Fruit fly (Drosophila melanogaster) whole organism, embryonic: ENCODE results near the gene Snx21.

Source experiments
- Abd-B ChIP-seq: fragments of 200-800 bp; sonication (Bioruptor generic); optimal IDR thresholded peaks from 2 replicates; lab custom pipeline; 2018; ENCODE audit warnings: missing biosample characterization, mild to moderate bottlenecking, missing genetic modification characterization, moderate library complexity
- B-H2 ChIP-seq: fragments of 200-800 bp; sonication (Bioruptor generic); optimal IDR thresholded peaks from 2 replicates; lab custom pipeline; 2018; ENCODE audit warnings: missing biosample characterization, mild to moderate bottlenecking, missing genetic modification characterization
- CG11085 ChIP-seq: fragments of 200-800 bp; sonication (Bioruptor generic); IDR thresholded peaks from 2 replicates; pipeline ENCODE4 v1.3.6; 2022; ENCODE audit warnings: missing biosample characterization, missing genetic modification characterization
- CG12104 ChIP-seq: fragments of 200-800 bp; sonication (Bioruptor generic); optimal IDR thresholded peaks from 3 replicates; lab custom pipeline; 2016; ENCODE audit warnings: missing biosample characterization, missing genetic modification characterization
- CG12744 ChIP-seq: fragments of 200-800 bp; sonication (Bioruptor generic); optimal IDR thresholded peaks from 2 replicates; lab custom pipeline; 2016; ENCODE audit warnings: missing biosample characterization, missing genetic modification characterization
- CG13296 ChIP-seq: fragments of 200-800 bp; sonication (Bioruptor generic); optimal IDR thresholded peaks from 3 replicates; lab custom pipeline; 2018; ENCODE audit warnings: missing biosample characterization, mild to moderate bottlenecking, missing genetic modification characterization
- CG1647 ChIP-seq: fragments of 200-800 bp; sonication (Bioruptor generic); optimal IDR thresholded peaks from 3 replicates; lab custom pipeline; 2016; ENCODE audit warnings: missing biosample characterization, missing genetic modification characterization
- CG17328 ChIP-seq: fragments of 200-800 bp; sonication (Bioruptor generic); IDR thresholded peaks from 2 replicates; pipeline ENCODE4 v1.3.6; 2022; ENCODE audit warnings: missing biosample characterization, missing genetic modification characterization
- CG18599 ChIP-seq: fragments of 200-800 bp; sonication (Bioruptor generic); optimal IDR thresholded peaks from 3 replicates; lab custom pipeline; 2017; ENCODE audit warnings: missing biosample characterization, missing genetic modification characterization, mild to moderate bottlenecking, moderate library complexity, missing genetic modification reagents
- CG2202 ChIP-seq: fragments of 200-800 bp; sonication (Bioruptor generic); optimal IDR thresholded peaks from 2 replicates; lab custom pipeline; 2018; ENCODE audit warnings: missing biosample characterization, mild to moderate bottlenecking, missing genetic modification characterization
- CG2889 ChIP-seq: fragments of 200-800 bp; sonication (Bioruptor generic); IDR thresholded peaks from 3 replicates; pipeline ENCODE4 v1.3.6; 2022; ENCODE audit warnings: missing biosample characterization, missing genetic modification characterization
- CG3163 ChIP-seq: fragments of 200-800 bp; sonication (Bioruptor generic); optimal IDR thresholded peaks from 3 replicates; lab custom pipeline; 2016; ENCODE audit warnings: missing biosample characterization, missing genetic modification characterization
- CG33213 ChIP-seq: fragments of 200-800 bp; sonication (Bioruptor generic); optimal IDR thresholded peaks from 3 replicates; lab custom pipeline; 2016; ENCODE audit warnings: missing biosample characterization, missing genetic modification characterization
- CG34376 ChIP-seq: fragments of 200-800 bp; sonication (Bioruptor generic); optimal IDR thresholded peaks from 2 replicates; lab custom pipeline; 2018; ENCODE audit warnings: missing biosample characterization, mild to moderate bottlenecking, missing genetic modification characterization
- CG43689 ChIP-seq: fragments of 200-800 bp; sonication (Bioruptor generic); IDR thresholded peaks from 2 replicates; pipeline ENCODE4 v1.3.6; 2022; ENCODE audit warnings: missing biosample characterization, missing genetic modification characterization
- CG4854 ChIP-seq: fragments of 200-800 bp; sonication (Bioruptor generic); optimal IDR thresholded peaks from 2 replicates; lab custom pipeline; 2016; ENCODE audit warnings: missing biosample characterization, missing genetic modification characterization, inconsistent platforms
- CG7357 ChIP-seq: fragments of 200-800 bp; sonication (Bioruptor generic); IDR thresholded peaks from 3 replicates; pipeline ENCODE4 v1.3.6; 2022; ENCODE audit warnings: missing biosample characterization, missing genetic modification characterization
- CG7372 ChIP-seq: fragments of 200-800 bp; sonication (Bioruptor generic); IDR thresholded peaks from 2 replicates; pipeline ENCODE4 v1.3.6; 2022; ENCODE audit warnings: missing biosample characterization, missing genetic modification characterization
- CG9932 ChIP-seq: fragments of 200-800 bp; sonication (Bioruptor generic); IDR thresholded peaks from 2 replicates; pipeline ENCODE4 v1.3.6; 2022; ENCODE audit warnings: missing biosample characterization, missing genetic modification characterization
- Camta ChIP-seq: fragments of 200-800 bp; sonication (Bioruptor generic); optimal IDR thresholded peaks from 2 replicates; lab custom pipeline; 2016; ENCODE audit warnings: missing biosample characterization, missing genetic modification characterization
- ERR ChIP-seq: fragments of 200-800 bp; sonication (Bioruptor generic); optimal IDR thresholded peaks from 2 replicates; lab custom pipeline; 2016; ENCODE audit warnings: missing biosample characterization, missing genetic modification characterization
- Ets65A ChIP-seq: fragments of 200-800 bp; sonication (Bioruptor generic); peaks from one replicate; lab custom pipeline; 2016; ENCODE audit warnings: missing biosample characterization, missing genetic modification characterization
- Fer3 ChIP-seq: fragments of 200-800 bp; sonication (Bioruptor generic); optimal IDR thresholded peaks from 2 replicates; lab custom pipeline; 2018; ENCODE audit warnings: missing biosample characterization, mild to moderate bottlenecking, missing genetic modification characterization, moderate library complexity
- HLH3B ChIP-seq: fragments of 200-800 bp; sonication (Bioruptor generic); IDR thresholded peaks from 2 replicates; pipeline ENCODE4 v1.3.6; 2022; ENCODE audit warnings: missing biosample characterization, missing genetic modification characterization
- Hmr ChIP-seq: fragments of 200-800 bp; sonication (Bioruptor generic); optimal IDR thresholded peaks from 3 replicates; lab custom pipeline; 2017; ENCODE audit warnings: mild to moderate bottlenecking, missing biosample characterization, missing genetic modification reagents, missing genetic modification characterization
- Max ChIP-seq: fragments of 200-800 bp; sonication (Bioruptor generic); optimal IDR thresholded peaks from 2 replicates; lab custom pipeline; 2016; ENCODE audit warnings: missing biosample characterization, mild to moderate bottlenecking, missing genetic modification characterization
- NC2β ChIP-seq: fragments of 200-800 bp; sonication (Bioruptor generic); optimal IDR thresholded peaks from 2 replicates; lab custom pipeline; 2016; ENCODE audit warnings: missing biosample characterization, missing genetic modification characterization
- Neu2 ChIP-seq: fragments of 200-800 bp; sonication (Bioruptor generic); optimal IDR thresholded peaks from 3 replicates; lab custom pipeline; 2016; ENCODE audit warnings: missing biosample characterization, missing genetic modification characterization, borderline replicate concordance
- Oaz ChIP-seq: fragments of 200-800 bp; sonication (Bioruptor generic); IDR thresholded peaks from 2 replicates; pipeline ENCODE4 v1.3.6; 2022; ENCODE audit warnings: missing biosample characterization, missing genetic modification characterization
- PHDP ChIP-seq: fragments of 200-800 bp; sonication (Bioruptor generic); optimal IDR thresholded peaks from 3 replicates; lab custom pipeline; 2018; ENCODE audit warnings: missing biosample characterization, mild to moderate bottlenecking, missing genetic modification characterization, moderate library complexity
- Xbp1 ChIP-seq: fragments of 200-800 bp; sonication (Bioruptor generic); optimal IDR thresholded peaks from 3 replicates; lab custom pipeline; 2016; ENCODE audit warnings: missing biosample characterization, mild to moderate bottlenecking, missing genetic modification characterization
- ash1 ChIP-seq: fragments of 200-800 bp; sonication (Bioruptor generic); optimal IDR thresholded peaks from 2 replicates; lab custom pipeline; 2018; ENCODE audit warnings: missing biosample characterization, mild to moderate bottlenecking, missing genetic modification characterization
- az2 ChIP-seq: fragments of 200-800 bp; sonication (Bioruptor generic); optimal IDR thresholded peaks from 3 replicates; lab custom pipeline; 2016; ENCODE audit warnings: missing biosample characterization, missing genetic modification characterization
- chif ChIP-seq, 2 experiments: fragments of 200-800 bp; sonication (Bioruptor generic); optimal IDR thresholded peaks; 3 replicates each; lab custom pipeline; 2016; ENCODE audit warnings: missing biosample characterization in 2 of 2, missing genetic modification characterization in 2 of 2
- crc ChIP-seq: fragments of 200-800 bp; sonication (Bioruptor generic); optimal IDR thresholded peaks from 2 replicates; lab custom pipeline; 2016; ENCODE audit warnings: missing biosample characterization, missing genetic modification characterization
- en ChIP-seq: fragments of 200-800 bp; sonication (Bioruptor generic); optimal IDR thresholded peaks from 2 replicates; lab custom pipeline; 2016; ENCODE audit warnings: missing biosample characterization, missing genetic modification characterization
- ewg ChIP-seq: fragments of 200-800 bp; sonication (Bioruptor generic); optimal IDR thresholded peaks from 3 replicates; lab custom pipeline; 2017; ENCODE audit warnings: mild to moderate bottlenecking, missing biosample characterization, missing genetic modification reagents, missing genetic modification characterization
- gce ChIP-seq: fragments of 200-800 bp; sonication (Bioruptor generic); IDR thresholded peaks from 3 replicates; pipeline ENCODE4 v1.3.6; 2022; ENCODE audit warnings: missing biosample characterization, missing genetic modification characterization
- gcm ChIP-seq: fragments of 200-800 bp; sonication (Bioruptor generic); optimal IDR thresholded peaks from 2 replicates; lab custom pipeline; 2019; ENCODE audit warnings: missing biosample characterization, mild to moderate bottlenecking, missing genetic modification characterization, moderate library complexity
- her ChIP-seq: fragments of 200-800 bp; sonication (Bioruptor generic); optimal IDR thresholded peaks from 2 replicates; lab custom pipeline; 2016; ENCODE audit warnings: missing biosample characterization, missing genetic modification characterization
- jigr1 ChIP-seq: fragments of 200-800 bp; sonication (Bioruptor generic); IDR thresholded peaks from 3 replicates; pipeline ENCODE4 v1.3.6; 2022; ENCODE audit warnings: missing biosample characterization, missing genetic modification characterization
- lov ChIP-seq, 2 experiments: fragments of 200-800 bp in 1 of 2; fragments of >200 bp in 1 of 2; sonication (Bioruptor generic) in 1 of 2; IDR thresholded peaks in 1 of 2; optimal IDR thresholded peaks in 1 of 2; 2 replicates in 1 of 2; 3 replicates in 1 of 2; pipeline versions ENCODE4 v1.3.6 to Lab custom; 2017 to 2022; ENCODE audit warnings: missing biosample characterization in 1 of 2, missing genetic modification characterization in 1 of 2
- mam ChIP-seq: fragments of 200-800 bp; sonication (Bioruptor generic); optimal IDR thresholded peaks from 3 replicates; lab custom pipeline; 2016; ENCODE audit warnings: missing biosample characterization, missing genetic modification characterization
- nom ChIP-seq: fragments of 200-800 bp; sonication (Bioruptor generic); optimal IDR thresholded peaks from 2 replicates; lab custom pipeline; 2017; ENCODE audit warnings: missing biosample characterization, missing genetic modification characterization, mild to moderate bottlenecking, moderate library complexity, missing genetic modification reagents
- onecut ChIP-seq: fragments of 200-800 bp; sonication (Bioruptor generic); IDR thresholded peaks from 2 replicates; pipeline ENCODE4 v1.3.6; 2022; ENCODE audit warnings: missing biosample characterization, missing genetic modification characterization
- prd ChIP-seq, 3 experiments: fragments of >200 bp in 2 of 3; fragments of 200-800 bp in 1 of 3; sonication (Bioruptor generic) in 1 of 3; optimal IDR thresholded peaks in 2 of 3; IDR thresholded peaks in 1 of 3; 2 replicates in 2 of 3; 3 replicates in 1 of 3; pipeline versions ENCODE4 v1.3.6 to Lab custom; 2017 to 2022; ENCODE audit warnings: missing biosample characterization in 1 of 3, missing genetic modification characterization in 1 of 3
- pum ChIP-seq: fragments of 200-800 bp; sonication (Bioruptor generic); optimal IDR thresholded peaks from 2 replicates; lab custom pipeline; 2016; ENCODE audit warnings: missing biosample characterization, missing genetic modification characterization
- run ChIP-seq: fragments of 200-800 bp; sonication (Bioruptor generic); optimal IDR thresholded peaks from 3 replicates; lab custom pipeline; 2018; ENCODE audit warnings: missing biosample characterization, mild to moderate bottlenecking, missing genetic modification characterization
- slp2 ChIP-seq: fragments of 200-800 bp; sonication (Bioruptor generic); optimal IDR thresholded peaks from 2 replicates; lab custom pipeline; 2016; ENCODE audit warnings: missing biosample characterization, missing genetic modification characterization
- ssp ChIP-seq: fragments of 200-800 bp; sonication (Bioruptor generic); IDR thresholded peaks from 2 replicates; pipeline ENCODE4 v1.3.6; 2022; ENCODE audit warnings: missing biosample characterization, missing genetic modification characterization
- usp ChIP-seq: fragments of >200 bp; optimal IDR thresholded peaks from 2 replicates; lab custom pipeline; 2017; ENCODE audit warnings: missing biosample characterization, missing genetic modification characterization
- z ChIP-seq: fragments of 200-800 bp; sonication (Bioruptor generic); IDR thresholded peaks from 3 replicates; pipeline ENCODE4 v1.3.6; 2022; ENCODE audit warnings: missing biosample characterization, missing genetic modification characterization

The Snx21 gene

dm6 chr2L:2723100-2723499 is 42.4 kb downstream of the Snx21 start (continued):
- TF ChIP-seq slp2 (GFP tag; lab: Kevin White, UChicago) (no peak), pum (GFP tag; lab: Kevin White, UChicago) (no peak), CG7357 (no peak), Hmr (peak; percentile 59), ash1 (GFP tag; lab: Kevin White, UChicago) (no peak), Oaz (GFP tag; lab: Robert Waterston, UW) (no peak; the same call in 1 of the 2 replicates), z (GFP tag; lab: Robert Waterston, UW) (no peak), CG2202 (no peak), CG12104 (no peak), Xbp1 (GFP tag; lab: Kevin White, UChicago) (no peak), usp (GFP tag; lab: Kevin White, UChicago) (no peak), crc (GFP tag; lab: Kevin White, UChicago) (no peak), CG11085 (GFP tag; lab: Robert Waterston, UW) (no peak), CG9932 (peak; percentile 24; the same call in 1 of the 2 replicates), Ets65A (GFP tag; lab: Kevin White, UChicago) (peak; percentile 91), CG13296 (no peak), CG43689 (GFP tag; lab: Robert Waterston, UW) (no peak), nom (GFP tag; lab: Kevin White, UChicago) (no peak), CG17328 (GFP tag; lab: Robert Waterston, UW) (no peak), CG33213 (GFP tag; lab: Kevin White, UChicago) (no peak), mam (GFP tag; lab: Kevin White, UChicago) (peak; percentile 31), gcm (GFP tag; lab: Kevin White, UChicago) (no peak), run (tag; lab: Kevin White, UChicago) (no peak), CG1647 (GFP tag; lab: Kevin White, UChicago) (no peak), HLH3B (GFP tag; lab: Robert Waterston, UW) (no peak), CG3163 (no peak), Fer3 (tag; lab: Kevin White, UChicago) (peak; percentile 36), CG2889 (GFP tag; lab: Robert Waterston, UW) (no peak), CG12744 (GFP tag; lab: Kevin White, UChicago) (no peak), ERR (GFP tag; lab: Kevin White, UChicago) (no peak), ewg (GFP tag; lab: Kevin White, UChicago) (no peak), Camta (GFP tag; lab: Kevin White, UChicago) (no peak), CG7372 (GFP tag; lab: Robert Waterston, UW) (no peak), CG4854 (no peak), jigr1 (GFP tag; lab: Robert Waterston, UW) (no peak), NC2β (no peak), ssp (GFP tag; lab: Robert Waterston, UW) (no peak), en (GFP tag; lab: Kevin White, UChicago) (no peak), Neu2 (GFP tag; lab: Kevin White, UChicago) (no peak), PHDP (tag; lab: Kevin White, UChicago) (peak; percentile 17), gce (GFP tag; lab: Robert Waterston, UW) (no peak), Max (GFP tag; lab: Kevin White, UChicago) (no peak), B-H2 (GFP tag; lab: Kevin White, UChicago) (no peak), her (GFP tag; lab: Kevin White, UChicago) (no peak), az2 (GFP tag; lab: Kevin White, UChicago) (no peak), prd (optimal IDR thresholded peaks at IDR 0.05; lab: Kevin White, UChicago) (no peak), prd (GFP tag; IDR thresholded peaks at IDR 0.05; lab: Robert Waterston, UW) (peak; percentile 40; the same call in 1 of the 3 replicates), CG18599 (GFP tag; lab: Kevin White, UChicago) (peak; percentile 64), Abd-B (GFP tag; lab: Kevin White, UChicago) (no peak), CG34376 (GFP tag; lab: Kevin White, UChicago) (no peak), chif (GFP tag; optimal IDR thresholded peaks at IDR 0.05; lab: Kevin White, UChicago) (no peak), onecut (GFP tag; lab: Robert Waterston, UW) (no peak), lov (optimal IDR thresholded peaks at IDR 0.05; lab: Kevin White, UChicago) (no peak), lov (GFP tag; IDR thresholded peaks at IDR 0.05; lab: Robert Waterston, UW) (no peak)
